Worm (Caenorhabditis elegans) whole organism, L4 larva: Measurements from ENCODE around the gene C50D2.2.

Experiments used
- F37D6.2 ChIP-seq: sonication (generic microtip); optimal IDR thresholded peaks from 2 replicates; lab custom pipeline; 2016; ENCODE audit warnings: mild to moderate bottlenecking, missing genetic modification characterization, missing compliant biosample characterization
- nhr-10 ChIP-seq: fragments of 150-350 bp; optimal IDR thresholded peaks from 2 replicates; lab custom pipeline; 2014; ENCODE audit warnings: missing biosample characterization, missing genetic modification characterization
- nhr-6 ChIP-seq: fragments of 150-350 bp; optimal IDR thresholded peaks from 2 replicates; lab custom pipeline; 2014; ENCODE audit warnings: missing biosample characterization, missing genetic modification characterization

DNA sequence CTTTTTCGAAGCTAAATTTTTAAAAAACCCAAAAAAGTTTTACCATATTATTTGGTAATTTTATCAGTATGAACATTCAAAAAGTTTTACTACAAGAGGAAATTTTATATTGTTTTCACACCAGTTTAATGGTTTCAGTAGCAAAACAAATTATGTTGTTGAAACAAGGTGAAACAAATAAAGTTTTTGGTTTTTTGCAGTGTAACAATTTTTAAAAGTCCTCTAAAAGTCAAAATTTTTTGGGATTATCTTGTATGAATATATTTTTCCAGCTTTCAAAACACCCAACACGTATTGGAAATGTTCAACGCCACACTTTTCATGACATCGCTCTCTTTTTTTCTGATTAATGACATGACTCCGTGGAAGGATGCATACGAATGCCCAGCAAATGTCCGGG lies 8.0 kb downstream of the C50D2.2 start, which contains the start of gene srt-54:
- TF ChIP-seq nhr-10 (tag; lab: Kevin White, UChicago): no peak
- no peak for TF ChIP-seq nhr-6 (tag; lab: Kevin White, UChicago)
- TF ChIP-seq F37D6.2: no peak
